Worm (Caenorhabditis elegans) whole organism, L2 larva: ENCODE data around the gene asp-14.

Source experiments
- R02D3.7 ChIP-seq: fragments of 150-350 bp; optimal IDR thresholded peaks from 2 replicates; lab custom pipeline; 2014; ENCODE audit warnings: missing biosample characterization, missing genetic modification characterization
- alr-1 ChIP-seq: fragments of 150-350 bp; optimal IDR thresholded peaks from 2 replicates; lab custom pipeline; 2014; ENCODE audit warnings: missing biosample characterization, missing genetic modification characterization
- ama-1 ChIP-seq: fragments of 150-350 bp; optimal IDR thresholded peaks from 2 replicates; lab custom pipeline; 2018; ENCODE audit warnings: inconsistent platforms
- blmp-1 ChIP-seq: sonication (generic microtip); optimal IDR thresholded peaks from 2 replicates; lab custom pipeline; 2017; ENCODE audit warnings: missing genetic modification characterization, mild to moderate bottlenecking, missing compliant biosample characterization, antibody characterized with exemption, moderate library complexity; ENCODE audit not compliant: insufficient read depth
- fos-1 ChIP-seq: fragments of 150-350 bp; optimal IDR thresholded peaks from 2 replicates; lab custom pipeline; 2014; ENCODE audit warnings: missing biosample characterization, missing genetic modification characterization
- lin-11 ChIP-seq: fragments of 150-350 bp; sonication (generic microtip); optimal IDR thresholded peaks from 2 replicates; lab custom pipeline; 2014; ENCODE audit warnings: missing biosample characterization, missing genetic modification characterization, inconsistent platforms, mixed read lengths
- lsy-2 ChIP-seq, 2 experiments: fragments of 150-350 bp in 1 of 2; sonication (generic microtip) in 1 of 2; optimal IDR thresholded peaks; 2 replicates each; lab custom pipeline; 2014 to 2017; ENCODE audit warnings: missing biosample characterization in 2 of 2, missing genetic modification characterization in 2 of 2
- mdl-1 ChIP-seq, 2 experiments: fragments of 150-350 bp in 1 of 2; sonication (generic microtip) in 1 of 2; optimal IDR thresholded peaks; 2 replicates each; lab custom pipeline; 2017; ENCODE audit warnings: missing biosample characterization in 2 of 2, missing genetic modification characterization in 2 of 2
- nhr-237 ChIP-seq: fragments of 150-350 bp; optimal IDR thresholded peaks from 2 replicates; lab custom pipeline; 2014; ENCODE audit warnings: missing biosample characterization, missing genetic modification characterization
- nhr-25 ChIP-seq: fragments of 150-350 bp; sonication (generic microtip); optimal IDR thresholded peaks from 3 replicates; lab custom pipeline; 2014; ENCODE audit warnings: missing biosample characterization, missing genetic modification characterization
- sma-3 ChIP-seq: sonication (generic microtip); optimal IDR thresholded peaks from 2 replicates; lab custom pipeline; 2016; ENCODE audit warnings: missing genetic modification reagents, missing genetic modification characterization, missing compliant biosample characterization
- unc-39 ChIP-seq: fragments of 150-350 bp; optimal IDR thresholded peaks from 2 replicates; lab custom pipeline; 2014; ENCODE audit warnings: missing biosample characterization, missing genetic modification characterization
- ztf-11 ChIP-seq: sonication (generic microtip); optimal IDR thresholded peaks from 2 replicates; lab custom pipeline; 2017; ENCODE audit warnings: missing biosample characterization, missing genetic modification characterization

DNA sequence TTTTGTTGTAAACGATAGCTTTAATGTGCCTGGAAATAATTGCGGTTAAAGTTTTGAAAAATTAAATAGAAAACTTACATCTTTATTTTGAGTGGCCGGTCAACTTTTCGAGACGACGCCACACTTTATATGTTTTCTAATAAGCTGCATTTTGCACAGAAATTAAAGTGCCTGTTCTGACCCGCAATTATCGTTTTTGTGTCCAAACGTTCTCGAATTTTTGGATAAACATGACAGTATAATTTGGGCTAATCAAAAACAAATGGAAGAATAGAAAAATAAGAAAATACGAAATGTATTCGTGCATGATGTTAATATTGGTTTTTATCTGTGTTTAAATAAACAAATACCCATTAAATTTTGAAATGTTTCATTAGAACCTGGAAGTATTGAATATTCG, 25.8 kb downstream of the asp-14 start, which contains the start of gene K10C2.12:
- no peak for TF ChIP-seq ztf-11
- no peak for TF ChIP-seq R02D3.7
- no peak for TF ChIP-seq alr-1 (tag; lab: Kevin White, UChicago)
- no peak for TF ChIP-seq nhr-25 (tag; lab: Kevin White, UChicago)
- no peak for TF ChIP-seq fos-1 (tag; lab: Kevin White, UChicago)
- TF ChIP-seq mdl-1 (tag; optimal IDR thresholded peaks at IDR 0.05; lab: Kevin White, UChicago): no peak
- no peak for TF ChIP-seq ama-1 (lab: Kevin White, UChicago)
- TF ChIP-seq lsy-2 (tag; optimal IDR thresholded peaks at IDR 0.05; lab: Kevin White, UChicago): no peak
- no peak for TF ChIP-seq sma-3 (GFP tag; lab: Kevin White, UChicago)
- no peak for TF ChIP-seq nhr-237 (tag; lab: Kevin White, UChicago)
- TF ChIP-seq unc-39 (tag; lab: Kevin White, UChicago): no peak
- no peak for TF ChIP-seq lin-11
- TF ChIP-seq blmp-1 (tag; lab: Kevin White, UChicago): no peak
